Worm (Caenorhabditis elegans): ENCODE results near the gene lin-25.

Gene lin-25

DNA sequence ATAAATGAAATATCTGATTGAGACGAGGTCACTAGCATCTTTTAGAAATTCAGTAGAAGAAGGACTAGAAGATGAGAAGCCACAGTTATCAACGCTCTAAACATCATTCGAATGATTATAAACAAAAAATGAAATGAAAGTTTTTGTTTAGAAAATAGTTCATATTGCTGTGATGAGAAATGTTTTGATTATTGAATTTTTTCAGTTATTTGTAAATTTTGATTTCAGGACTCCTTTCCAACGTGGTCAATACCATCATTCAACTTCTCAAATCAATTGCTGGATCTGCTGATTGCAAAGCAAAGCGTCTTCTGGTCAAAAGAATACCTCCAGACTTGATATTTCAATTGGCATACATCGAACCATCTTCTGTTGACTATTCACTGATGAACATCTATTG, 8.4 kb downstream of the lin-25 start, which contains the start of gene W05B10.6:
Gene W05B10.6 (minus strand): TSS at position 101 of the 400 bp plus-strand sequence.
- TF ChIP-seq dpl-1 (GFP tag; optimal IDR thresholded peaks at IDR 0.05) (no peak), F57A8.1 (GFP tag; optimal IDR thresholded peaks at IDR 0.05) (no peak), snpc-1.1 (tag; optimal IDR thresholded peaks at IDR 0.05; ENCODE audit: insufficient read depth) (no peak), lin-26 (GFP tag; IDR thresholded peaks at IDR 0.05) (no peak), sdz-38 (tag; optimal IDR thresholded peaks at IDR 0.05) (no peak), unc-130 (GFP tag; optimal IDR thresholded peaks at IDR 0.05) (no peak)

DNA sequence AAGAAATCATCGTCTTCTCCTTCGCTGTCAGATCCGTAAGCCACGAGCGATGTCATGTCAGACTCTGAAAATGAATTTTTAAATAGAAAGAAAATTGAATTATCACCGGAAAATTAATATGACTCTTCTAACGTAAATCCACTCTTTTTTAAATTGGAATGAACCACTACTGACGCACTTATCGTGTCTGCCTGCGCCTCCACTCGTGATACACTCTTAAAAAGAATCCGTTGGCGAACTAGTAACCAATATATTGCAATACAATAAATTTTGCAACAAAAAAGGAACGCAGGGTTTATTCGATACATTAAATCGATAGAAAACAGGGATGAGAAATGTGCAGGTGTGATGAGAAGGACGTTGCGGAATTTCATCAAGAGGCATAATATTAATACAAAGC, 9.7 kb downstream of the lin-25 start, which contains the start of gene ccch-3:
Gene ccch-3 (minus strand): TSS at position 262 of the 400 bp plus-strand sequence.
- TF ChIP-seq egrh-3 (GFP tag; IDR thresholded peaks at IDR 0.05) (no peak), nfya-2 (GFP tag; IDR thresholded peaks at IDR 0.05) (no peak), F10E7.11 (tag; optimal IDR thresholded peaks at IDR 0.05) (no peak), mxl-1 (tag; optimal IDR thresholded peaks at IDR 0.05) (no peak), ZK185.1 (tag; optimal IDR thresholded peaks at IDR 0.05; ENCODE audit: poor library complexity, severe bottlenecking) (no peak), Y95B8A.8 (GFP tag; IDR thresholded peaks at IDR 0.05) (no peak), F57A8.1 (GFP tag; optimal IDR thresholded peaks at IDR 0.05) (no peak), efl-1 (GFP tag; optimal IDR thresholded peaks at IDR 0.05) (no peak), ceh-58 (GFP tag; IDR thresholded peaks at IDR 0.05) (no peak), lag-1 (GFP tag; IDR thresholded peaks at IDR 0.05) (no peak), Y79H2A.3 (GFP tag; conservative IDR thresholded peaks at IDR 0.05) (no peak), B0035.1 (tag; optimal IDR thresholded peaks at IDR 0.05) (no peak), F23B12.7 (tag; optimal IDR thresholded peaks at IDR 0.05; ENCODE audit: insufficient read depth) (no peak), xnd-1 (tag; optimal IDR thresholded peaks at IDR 0.05) (no peak), F33H1.4 (GFP tag; IDR thresholded peaks at IDR 0.05) (peak; percentile 26), hmg-20 (GFP tag; IDR thresholded peaks at IDR 0.05) (0 out of 2 replicates have a peak, but pooled peaks have one; percentile 10), ccch-3 (GFP tag; optimal IDR thresholded peaks at IDR 0.05) (no peak), B0336.3 (GFP tag; IDR thresholded peaks at IDR 0.05) (peak; percentile 90), sdz-38 (tag; optimal IDR thresholded peaks at IDR 0.05) (no peak), lsl-1 (GFP tag; optimal IDR thresholded peaks at IDR 0.05) (peak; percentile 52), somi-1 (GFP tag; optimal IDR thresholded peaks at IDR 0.05) (peak; percentile 42), snpc-4 (GFP tag; optimal IDR thresholded peaks at IDR 0.05) (peak; percentile 7), snpc-4 (tag; optimal IDR thresholded peaks at IDR 0.05) (peak in 3 of 4 experiments; percentile 43 to 60 (median 52)), let-526 (GFP tag; IDR thresholded peaks at IDR 0.05) (no peak), repo-1 (tag; optimal IDR thresholded peaks at IDR 0.05) (peak; percentile 1), akir-1 (GFP tag; optimal IDR thresholded peaks at IDR 0.05) (no peak), ekl-4 (GFP tag; IDR thresholded peaks at IDR 0.05) (peak; percentile 83), nhr-120 (GFP tag; IDR thresholded peaks at IDR 0.05) (no peak), zfh-2 (GFP tag; conservative IDR thresholded peaks at IDR 0.05) (no peak), K12H6.12 (tag; optimal IDR thresholded peaks at IDR 0.05) (peak; percentile 5), atf-7 (tag; optimal IDR thresholded peaks at IDR 0.05) (peak; percentile 65), F39B2.1 (GFP tag; IDR thresholded peaks at IDR 0.05) (no peak), athp-1 (tag; optimal IDR thresholded peaks at IDR 0.05) (peak; percentile 32), ztf-26 (tag; optimal IDR thresholded peaks at IDR 0.05) (no peak), ceh-100 (GFP tag; IDR thresholded peaks at IDR 0.05) (0 out of 2 replicates have a peak, but pooled peaks have one; percentile 9), egl-44 (GFP tag; IDR thresholded peaks at IDR 0.05) (peak; percentile 47; the same call in 1 of the 2 replicates), madf-6 (GFP tag; IDR thresholded peaks at IDR 0.05) (peak; percentile 73), aptf-3 (GFP tag; IDR thresholded peaks at IDR 0.05) (no peak), C06A6.2 (GFP tag; conservative IDR thresholded peaks at IDR 0.05) (no peak), zim-3 (tag; optimal IDR thresholded peaks at IDR 0.05) (no peak), hlh-12 (tag; optimal IDR thresholded peaks at IDR 0.05) (no peak), T07F8.4 (tag; optimal IDR thresholded peaks at IDR 0.05) (no peak), madf-3 (GFP tag; IDR thresholded peaks at IDR 0.05) (peak; percentile 83), hrde-1 (tag; optimal IDR thresholded peaks at IDR 0.05; ENCODE audit: borderline replicate concordance) (peak; percentile 32)
